Fruit fly (Drosophila melanogaster) whole organism, prepupa: ENCODE data around the gene CG12057.

Experiments
- Blimp-1 ChIP-seq: fragments of 200-800 bp; sonication (Bioruptor generic); optimal IDR thresholded peaks from 3 replicates; lab custom pipeline; 2017; ENCODE audit warnings: missing biosample characterization, missing genetic modification characterization, mild to moderate bottlenecking, moderate library complexity, missing genetic modification reagents
- CG10669 ChIP-seq: fragments of 200-800 bp; sonication (Bioruptor generic); optimal IDR thresholded peaks from 3 replicates; lab custom pipeline; 2018; ENCODE audit warnings: missing biosample characterization, mild to moderate bottlenecking, missing genetic modification characterization, moderate library complexity
- CG11294 ChIP-seq: fragments of 200-800 bp; sonication (Bioruptor generic); IDR thresholded peaks from 2 replicates; pipeline ENCODE4 v1.3.6; 2022; ENCODE audit warnings: missing biosample characterization, missing genetic modification characterization
- CG16779 ChIP-seq: fragments of 200-800 bp; sonication (Bioruptor generic); optimal IDR thresholded peaks from 3 replicates; lab custom pipeline; 2017; ENCODE audit warnings: missing biosample characterization, mild to moderate bottlenecking, missing genetic modification characterization
- CG32006 ChIP-seq: fragments of 200-800 bp; sonication (Bioruptor generic); optimal IDR thresholded peaks from 3 replicates; lab custom pipeline; 2017; ENCODE audit warnings: missing biosample characterization, mild to moderate bottlenecking, missing genetic modification characterization
- CG3919 ChIP-seq: fragments of 200-800 bp; sonication (Bioruptor generic); optimal IDR thresholded peaks from 3 replicates; lab custom pipeline; 2016; ENCODE audit warnings: missing biosample characterization, missing genetic modification characterization
- CG4318 ChIP-seq: fragments of 200-800 bp; sonication (Bioruptor generic); optimal IDR thresholded peaks from 3 replicates; lab custom pipeline; 2017; ENCODE audit warnings: missing biosample characterization, mild to moderate bottlenecking, missing genetic modification characterization
- CG6276 ChIP-seq: fragments of 200-800 bp; sonication (Bioruptor generic); optimal IDR thresholded peaks from 2 replicates; lab custom pipeline; 2017; ENCODE audit warnings: missing biosample characterization, mild to moderate bottlenecking, missing genetic modification characterization
- CG6792 ChIP-seq: fragments of 200-800 bp; sonication (Bioruptor generic); optimal IDR thresholded peaks from 3 replicates; lab custom pipeline; 2016; ENCODE audit warnings: missing biosample characterization, missing genetic modification characterization
- CG6808 ChIP-seq: fragments of 200-800 bp; sonication (Bioruptor generic); optimal IDR thresholded peaks from 3 replicates; lab custom pipeline; 2017; ENCODE audit warnings: missing biosample characterization, missing genetic modification characterization, mild to moderate bottlenecking, moderate library complexity, missing genetic modification reagents
- CG6854 ChIP-seq: fragments of 200-800 bp; sonication (Bioruptor generic); optimal IDR thresholded peaks from 2 replicates; lab custom pipeline; 2017; ENCODE audit warnings: missing biosample characterization, mild to moderate bottlenecking, missing genetic modification characterization
- CG9139 ChIP-seq: fragments of 200-800 bp; sonication (Bioruptor generic); optimal IDR thresholded peaks from 3 replicates; lab custom pipeline; 2017; ENCODE audit warnings: missing biosample characterization, mild to moderate bottlenecking, missing genetic modification characterization
- Eip78C ChIP-seq: fragments of 200-800 bp; sonication (Bioruptor generic); peaks from one replicate; lab custom pipeline; 2016; ENCODE audit warnings: missing biosample characterization, missing genetic modification characterization
- Ets21C ChIP-seq: fragments of 200-800 bp; sonication (Bioruptor generic); optimal IDR thresholded peaks from 3 replicates; lab custom pipeline; 2016; ENCODE audit warnings: missing biosample characterization, missing genetic modification characterization
- Ets96B ChIP-seq: fragments of 200-800 bp; optimal IDR thresholded peaks from 2 replicates; lab custom pipeline; 2019; ENCODE audit warnings: missing biosample characterization, mild to moderate bottlenecking, missing genetic modification characterization, moderate library complexity
- Hr39 ChIP-seq: fragments of 200-800 bp; sonication (Bioruptor generic); optimal IDR thresholded peaks from 2 replicates; lab custom pipeline; 2016; ENCODE audit warnings: missing biosample characterization, missing genetic modification characterization
- Hr4 ChIP-seq: fragments of 200-800 bp; sonication (Bioruptor generic); optimal IDR thresholded peaks from 3 replicates; lab custom pipeline; 2016; ENCODE audit warnings: missing biosample characterization, missing genetic modification characterization
- Lpt ChIP-seq: fragments of 200-800 bp; sonication (Bioruptor generic); optimal IDR thresholded peaks from 3 replicates; lab custom pipeline; 2016; ENCODE audit warnings: missing biosample characterization, missing genetic modification characterization
- Met ChIP-seq: fragments of 200-800 bp; sonication (Bioruptor generic); optimal IDR thresholded peaks from 3 replicates; lab custom pipeline; 2016; ENCODE audit warnings: missing biosample characterization, missing genetic modification characterization
- OdsH ChIP-seq: fragments of 200-800 bp; sonication (Bioruptor generic); optimal IDR thresholded peaks from 3 replicates; lab custom pipeline; 2016; ENCODE audit warnings: missing biosample characterization, missing genetic modification characterization
- Smox ChIP-seq: fragments of 200-800 bp; sonication (Bioruptor generic); optimal IDR thresholded peaks from 3 replicates; lab custom pipeline; 2016; ENCODE audit warnings: missing biosample characterization, missing genetic modification characterization
- Sox102F ChIP-seq: fragments of 200-800 bp; sonication (Bioruptor generic); optimal IDR thresholded peaks from 2 replicates; lab custom pipeline; 2016; ENCODE audit warnings: missing biosample characterization, mild to moderate bottlenecking, missing genetic modification characterization
- Sox14 ChIP-seq: fragments of 200-800 bp; sonication (Bioruptor generic); optimal IDR thresholded peaks from 3 replicates; lab custom pipeline; 2016; ENCODE audit warnings: missing biosample characterization, missing genetic modification characterization
- Sox15 ChIP-seq: fragments of 200-800 bp; sonication (Bioruptor generic); optimal IDR thresholded peaks from 3 replicates; lab custom pipeline; 2016; ENCODE audit warnings: missing biosample characterization, missing genetic modification characterization
- achi ChIP-seq: fragments of 200-800 bp; sonication (Bioruptor generic); optimal IDR thresholded peaks from 3 replicates; lab custom pipeline; 2016; ENCODE audit warnings: missing biosample characterization, missing genetic modification characterization
- dac ChIP-seq: fragments of 200-800 bp; sonication (Bioruptor generic); optimal IDR thresholded peaks from 2 replicates; lab custom pipeline; 2017; ENCODE audit warnings: missing biosample characterization, mild to moderate bottlenecking, missing genetic modification characterization
- dsx ChIP-seq: fragments of 200-800 bp; optimal IDR thresholded peaks from 3 replicates; lab custom pipeline; 2019; ENCODE audit warnings: missing biosample characterization, mild to moderate bottlenecking, missing genetic modification characterization, moderate library complexity; ENCODE audit not compliant: poor library complexity, severe bottlenecking
- esn ChIP-seq: fragments of 200-800 bp; sonication (Bioruptor generic); optimal IDR thresholded peaks from 2 replicates; lab custom pipeline; 2016; ENCODE audit warnings: missing biosample characterization, mild to moderate bottlenecking, missing genetic modification characterization, moderate library complexity
- fd85E ChIP-seq: fragments of 200-800 bp; sonication (Bioruptor generic); optimal IDR thresholded peaks from 3 replicates; lab custom pipeline; 2016; ENCODE audit warnings: missing biosample characterization, missing genetic modification characterization
- fkh ChIP-seq: fragments of 200-800 bp; sonication (Bioruptor generic); optimal IDR thresholded peaks from 3 replicates; lab custom pipeline; 2017; ENCODE audit warnings: missing biosample characterization, mild to moderate bottlenecking, missing genetic modification characterization, moderate library complexity
- lz ChIP-seq: fragments of 200-800 bp; sonication (Bioruptor generic); optimal IDR thresholded peaks from 3 replicates; lab custom pipeline; 2016; ENCODE audit warnings: missing biosample characterization, missing genetic modification characterization
- pdm3 ChIP-seq: fragments of 200-800 bp; sonication (Bioruptor generic); optimal IDR thresholded peaks from 3 replicates; lab custom pipeline; 2016; ENCODE audit warnings: missing biosample characterization, missing genetic modification characterization
- salr ChIP-seq, 2 experiments: fragments of 200-800 bp; sonication (Bioruptor generic); optimal IDR thresholded peaks; 3 replicates each; lab custom pipeline; 2016 to 2018; ENCODE audit warnings: missing biosample characterization in 2 of 2, missing genetic modification characterization in 2 of 2, mild to moderate bottlenecking in 1 of 2
- spab ChIP-seq: fragments of 200-800 bp; sonication (Bioruptor generic); optimal IDR thresholded peaks from 2 replicates; lab custom pipeline; 2017; ENCODE audit warnings: missing biosample characterization, mild to moderate bottlenecking, missing genetic modification characterization, missing genetic modification reagents
- svp ChIP-seq: fragments of 200-800 bp; sonication (Bioruptor generic); peaks from one replicate; lab custom pipeline; 2016; ENCODE audit warnings: missing biosample characterization, missing genetic modification characterization
- topi ChIP-seq: fragments of 200-800 bp; sonication (Bioruptor generic); optimal IDR thresholded peaks from 3 replicates; lab custom pipeline; 2016; ENCODE audit warnings: missing biosample characterization, missing genetic modification characterization

CG12057 gene

dm6 chrX:9191357-9191756 is at the start of gene CG12057:
Gene CG12057 (plus strand): TSS chrX:9191657.
- TF ChIP-seq dsx: no peak
- no peak for TF ChIP-seq svp (GFP tag; lab: Kevin White, UChicago)
- TF ChIP-seq OdsH (GFP tag; lab: Kevin White, UChicago): no peak
- no peak for TF ChIP-seq esn (GFP tag; lab: Kevin White, UChicago)
- no peak for TF ChIP-seq dac
- no peak for TF ChIP-seq Sox15
- TF ChIP-seq CG11294: no peak
- TF ChIP-seq Ets21C (GFP tag; lab: Kevin White, UChicago): no peak

dm6 chrX:9142224-9142802 is 49.1 kb upstream of the CG12057 start, which contains the start of gene CG7065:
Gene CG7065 (plus strand): TSS chrX:9142493.
- TF ChIP-seq spab (GFP tag; lab: Kevin White, UChicago): no peak
- TF ChIP-seq Eip78C (GFP tag; lab: Kevin White, UChicago): peak; percentile 27
- TF ChIP-seq topi: peak; percentile 2
- peak; percentile 8 for TF ChIP-seq Sox14 (GFP tag; lab: Kevin White, UChicago)
- no peak for TF ChIP-seq CG6854 (GFP tag; lab: Kevin White, UChicago)

dm6 chrX:9148989-9149522 is 42.4 kb upstream of the CG12057 start, which contains the start of the genes fh and Bap111:
Gene fh (minus strand): TSS chrX:9149071.
Gene Bap111 (plus strand): TSS chrX:9149309.
- no peak for TF ChIP-seq CG10669 (GFP tag; lab: Kevin White, UChicago)
- TF ChIP-seq achi: no peak
- peak; percentile 6 for TF ChIP-seq lz (GFP tag; lab: Kevin White, UChicago)
- TF ChIP-seq CG32006 (GFP tag; lab: Kevin White, UChicago): no peak
- TF ChIP-seq Met (GFP tag; lab: Kevin White, UChicago): no peak
- TF ChIP-seq Ets21C (GFP tag; lab: Kevin White, UChicago): no peak
- TF ChIP-seq CG9139 (GFP tag; lab: Kevin White, UChicago): no peak
- no peak for TF ChIP-seq pdm3
- TF ChIP-seq Sox102F (GFP tag; lab: Kevin White, UChicago): no peak
- TF ChIP-seq CG6276 (GFP tag; lab: Kevin White, UChicago): no peak
- no peak for TF ChIP-seq Lpt (GFP tag; lab: Kevin White, UChicago)
- no peak for TF ChIP-seq fkh (GFP tag; lab: Kevin White, UChicago)
- TF ChIP-seq salr (GFP tag; optimal IDR thresholded peaks at IDR 0.05; lab: Kevin White, UChicago): no peak
- TF ChIP-seq CG3919 (GFP tag; lab: Kevin White, UChicago): no peak
- TF ChIP-seq Hr39 (GFP tag; lab: Kevin White, UChicago): no peak
- no peak for TF ChIP-seq spab (GFP tag; lab: Kevin White, UChicago)
- peak; percentile 64 for TF ChIP-seq Eip78C (GFP tag; lab: Kevin White, UChicago)
- no peak for TF ChIP-seq Sox14 (GFP tag; lab: Kevin White, UChicago)
- TF ChIP-seq Smox (GFP tag; lab: Kevin White, UChicago): no peak
- no peak for TF ChIP-seq Hr4 (GFP tag; lab: Kevin White, UChicago)
- no peak for TF ChIP-seq CG4318 (GFP tag; lab: Kevin White, UChicago)
- peak; percentile 4 for TF ChIP-seq topi
- TF ChIP-seq Ets96B (tag; lab: Kevin White, UChicago): no peak
- no peak for TF ChIP-seq CG16779 (tag; lab: Kevin White, UChicago)
- no peak for TF ChIP-seq CG6792 (GFP tag; lab: Kevin White, UChicago)
- no peak for TF ChIP-seq fd85E (GFP tag; lab: Kevin White, UChicago)
- peak; percentile 14 for TF ChIP-seq esn (GFP tag; lab: Kevin White, UChicago)
- TF ChIP-seq CG6808 (GFP tag; lab: Kevin White, UChicago): no peak
- no peak for TF ChIP-seq dac
- no peak for TF ChIP-seq Blimp-1
